Fruit fly (Drosophila melanogaster): ENCODE results near the gene ATPsynCF6.

The ATPsynCF6 gene

DNA sequence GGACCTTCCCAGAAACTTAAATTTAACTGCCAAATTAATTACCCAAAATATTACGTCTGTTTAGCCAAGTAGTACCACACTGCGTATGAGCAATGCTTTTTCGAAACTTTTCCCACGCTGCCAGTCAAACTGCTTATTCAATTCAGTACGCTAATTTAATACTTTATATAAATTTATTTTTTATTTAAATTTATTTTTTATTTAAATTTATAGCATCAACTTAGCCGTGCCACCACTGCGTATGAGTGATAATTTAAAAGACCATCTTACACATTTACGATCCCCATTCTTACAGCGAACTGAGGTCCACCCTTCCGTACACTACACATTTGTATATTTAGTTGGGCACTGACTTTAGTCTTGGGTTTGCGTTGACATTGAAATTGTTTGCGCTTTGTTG lies 20.3 kb downstream of the ATPsynCF6 start (continued):
- TF ChIP-seq pan (optimal IDR thresholded peaks at IDR 0.05) (no peak), pan (GFP tag; optimal IDR thresholded peaks at IDR 0.05 in 1 of 2, IDR thresholded peaks at IDR 0.05 in 1 of 2) (peak in 1 of 2 experiments; percentile 48), CG9817 (tag; optimal IDR thresholded peaks at IDR 0.05) (peak; percentile 83), Abd-B (GFP tag; optimal IDR thresholded peaks at IDR 0.05) (peak; percentile 77), corto (GFP tag; optimal IDR thresholded peaks at IDR 0.05) (no peak), CG14667 (GFP tag; IDR thresholded peaks at IDR 0.05) (no peak), fru (optimal IDR thresholded peaks at IDR 0.05) (no peak), Awh (GFP tag; IDR thresholded peaks at IDR 0.05) (no peak), Ptx1 (GFP tag; IDR thresholded peaks at IDR 0.05) (peak; percentile 47), ara (GFP tag; IDR thresholded peaks at IDR 0.05) (no peak), ci (GFP tag; IDR thresholded peaks at IDR 0.05) (peak; percentile 62; the same call in 2 of the 3 replicates), CG32767 (GFP tag; IDR thresholded peaks at IDR 0.05) (peak; percentile 70; the same call in 1 of the 2 replicates), D19B (GFP tag; optimal IDR thresholded peaks at IDR 0.05) (peak; percentile 75), Hmx (GFP tag; optimal IDR thresholded peaks at IDR 0.05) (no peak), gt (GFP tag; IDR thresholded peaks at IDR 0.05) (no peak), CG6175 (GFP tag; IDR thresholded peaks at IDR 0.05) (no peak; the same call in 2 of the 3 replicates), CG9609 (GFP tag; optimal IDR thresholded peaks at IDR 0.05) (no peak), Adf1 (GFP tag; IDR thresholded peaks at IDR 0.05) (peak; percentile 55), Mrtf (GFP tag; IDR thresholded peaks at IDR 0.05) (0 out of 3 replicates have a peak, but pooled peaks have one; percentile 49), nom (GFP tag; optimal IDR thresholded peaks at IDR 0.05) (peak; percentile 96), D19A (tag; optimal IDR thresholded peaks at IDR 0.05) (peak; percentile 71), CG7372 (GFP tag; IDR thresholded peaks at IDR 0.05) (peak; percentile 85), aop (GFP tag; IDR thresholded peaks at IDR 0.05) (no peak), CG14965 (GFP tag; optimal IDR thresholded peaks at IDR 0.05; ENCODE audit: borderline replicate concordance) (no peak), CG3995 (GFP tag; optimal IDR thresholded peaks at IDR 0.05) (peak; percentile 16), esg (GFP tag; conservative IDR thresholded peaks at IDR 0.05) (peak; percentile 40; the same call in 1 of the 2 replicates), CG10274 (GFP tag; optimal IDR thresholded peaks at IDR 0.05) (peak; percentile 73), pros (GFP tag; optimal IDR thresholded peaks at IDR 0.05) (no peak), CG4820 (GFP tag; optimal IDR thresholded peaks at IDR 0.05) (peak; percentile 25), CG11456 (GFP tag; IDR thresholded peaks at IDR 0.05) (no peak; the same call in 1 of the 3 replicates), jumu (GFP tag; optimal IDR thresholded peaks at IDR 0.05) (no peak), gsb (GFP tag; IDR thresholded peaks at IDR 0.05) (peak; percentile 64), CG7357 (GFP tag; IDR thresholded peaks at IDR 0.05) (peak; percentile 59), ind (GFP tag; optimal IDR thresholded peaks at IDR 0.05) (peak; percentile 65), CG6813 (GFP tag; optimal IDR thresholded peaks at IDR 0.05) (peak; percentile 82), CG13775 (GFP tag; optimal IDR thresholded peaks at IDR 0.05) (peak; percentile 83), Fer3 (tag; optimal IDR thresholded peaks at IDR 0.05) (peak; percentile 83), chinmo (GFP tag; IDR thresholded peaks at IDR 0.05; ENCODE audit: partially characterized antibody) (no peak), CG5953 (GFP tag; IDR thresholded peaks at IDR 0.05) (no peak), eve (GFP tag; optimal IDR thresholded peaks at IDR 0.05) (no peak), sob (GFP tag; IDR thresholded peaks at IDR 0.05) (peak; percentile 60; the same call in 1 of the 2 replicates), CG34376 (GFP tag; optimal IDR thresholded peaks at IDR 0.05) (peak; percentile 66)

DNA sequence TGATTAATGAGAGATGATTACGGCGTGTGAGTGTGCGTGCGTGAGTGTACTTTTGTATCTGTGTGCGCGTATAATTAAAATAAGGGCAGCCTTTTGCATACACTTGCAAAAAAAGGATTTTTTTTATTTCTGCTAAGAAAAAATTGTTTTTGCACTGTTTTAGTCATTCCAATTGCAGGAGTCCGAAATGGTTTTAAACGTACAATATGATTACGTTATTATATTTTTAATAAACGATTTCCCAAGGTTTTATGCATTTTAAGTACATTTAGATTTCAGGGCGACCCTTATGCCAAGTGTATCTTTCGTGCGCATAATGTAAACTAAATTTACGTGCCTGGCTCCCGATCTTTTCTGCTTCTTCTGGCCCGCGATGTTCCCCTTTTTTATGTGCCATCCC lies 21.0 kb downstream of the ATPsynCF6 start:
- TF ChIP-seq Drgx (GFP tag; IDR thresholded peaks at IDR 0.05) (peak; percentile 35; the same call in 1 of the 2 replicates), corto (GFP tag; optimal IDR thresholded peaks at IDR 0.05) (no peak), bab2 (GFP tag; optimal IDR thresholded peaks at IDR 0.05) (peak; percentile 38), Sin3A (optimal IDR thresholded peaks at IDR 0.05) (no peak), Sry-δ (GFP tag; optimal IDR thresholded peaks at IDR 0.05) (no peak), zf30C (GFP tag; optimal IDR thresholded peaks at IDR 0.05) (no peak), Gsc (GFP tag; IDR thresholded peaks at IDR 0.05) (no peak), PHDP (tag; optimal IDR thresholded peaks at IDR 0.05) (peak; percentile 44), Dip2 (GFP tag; IDR thresholded peaks at IDR 0.05) (no peak), CG42726 (GFP tag; IDR thresholded peaks at IDR 0.05; ENCODE audit: partially characterized antibody) (no peak), CG16779 (GFP tag; IDR thresholded peaks at IDR 0.05) (0 out of 2 replicates have a peak, but pooled peaks have one; percentile 12), CG3407 (GFP tag; optimal IDR thresholded peaks at IDR 0.05) (no peak), CG12219 (GFP tag; optimal IDR thresholded peaks at IDR 0.05) (no peak), kay (GFP tag; optimal IDR thresholded peaks at IDR 0.05) (peak; percentile 5)

Measured in whole organism, embryonic.